Worm (Caenorhabditis elegans) whole organism, L1 larva: ENCODE data around the gene cnc-9.
A peak's percentile ranks its signal among the peaks of the same experiment; 100 is the strongest.

ENCODE experiments used
- C16A3.4 ChIP-seq: fragments of 150-350 bp; optimal IDR thresholded peaks from 2 replicates; lab custom pipeline; 2014; ENCODE audit warnings: missing biosample characterization, missing genetic modification characterization
- F16B12.6 ChIP-seq: fragments of 150-350 bp; optimal IDR thresholded peaks from 2 replicates; lab custom pipeline; 2014; ENCODE audit warnings: missing biosample characterization, missing genetic modification characterization
- aly-2 ChIP-seq: fragments of 150-350 bp; optimal IDR thresholded peaks from 2 replicates; lab custom pipeline; 2014; ENCODE audit warnings: missing biosample characterization, missing genetic modification characterization
- blmp-1 ChIP-seq: fragments of 150-350 bp; optimal IDR thresholded peaks from 2 replicates; lab custom pipeline; 2014; ENCODE audit warnings: missing biosample characterization, missing genetic modification characterization
- ceh-82 ChIP-seq, 3 experiments: fragments of 150-350 bp in 1 of 3; sonication (generic microtip) in 2 of 3; optimal IDR thresholded peaks; 2 replicates each; lab custom pipeline; 2014 to 2017; ENCODE audit warnings: missing biosample characterization in 3 of 3, missing genetic modification characterization in 3 of 3
- ces-1 ChIP-seq: fragments of 150-350 bp; optimal IDR thresholded peaks from 2 replicates; lab custom pipeline; 2014; ENCODE audit warnings: missing biosample characterization, missing genetic modification reagents, missing genetic modification characterization
- dsc-1 ChIP-seq: sonication (generic microtip); optimal IDR thresholded peaks from 2 replicates; lab custom pipeline; 2016; ENCODE audit warnings: mild to moderate bottlenecking, missing genetic modification characterization, missing compliant biosample characterization
- efl-1 ChIP-seq, 4 experiments: fragments of 150-350 bp; optimal IDR thresholded peaks in 3 of 4; peaks in 1 of 4; 1 replicate in 1 of 4; 2 replicates in 3 of 4; lab custom pipeline; 2014; ENCODE audit warnings: missing biosample characterization in 2 of 4, missing genetic modification characterization in 2 of 4, missing genetic modification reagents in 2 of 4
- egl-27 ChIP-seq, 2 experiments: fragments of 150-350 bp in 1 of 2; sonication (generic microtip); optimal IDR thresholded peaks; 3 replicates each; lab custom pipeline; 2017 to 2018; ENCODE audit warnings: missing biosample characterization in 2 of 2, missing genetic modification characterization in 2 of 2, missing genetic modification reagents in 2 of 2
- elt-2 ChIP-seq: sonication (generic microtip); optimal IDR thresholded peaks from 2 replicates; lab custom pipeline; 2016; ENCODE audit warnings: missing genetic modification characterization, mild to moderate bottlenecking, inconsistent platforms, missing compliant biosample characterization, missing genetic modification reagents
- fkh-10 ChIP-seq: sonication (generic microtip); optimal IDR thresholded peaks from 2 replicates; lab custom pipeline; 2017; ENCODE audit warnings: missing biosample characterization, missing genetic modification reagents, missing genetic modification characterization
- fkh-8 ChIP-seq: sonication (generic microtip); optimal IDR thresholded peaks from 2 replicates; lab custom pipeline; 2016; ENCODE audit warnings: mild to moderate bottlenecking, missing genetic modification characterization, missing compliant biosample characterization
- fos-1 ChIP-seq: fragments of 150-350 bp; optimal IDR thresholded peaks from 2 replicates; lab custom pipeline; 2014; ENCODE audit warnings: missing biosample characterization, missing genetic modification characterization
- grh-1 ChIP-seq: fragments of 200-800 bp; sonication (Bioruptor generic); IDR thresholded peaks from 2 replicates; pipeline ENCODE4 v1.3.6; 2022; ENCODE audit warnings: missing genetic modification reagents, missing genetic modification characterization, missing compliant biosample characterization
- hlh-4 ChIP-seq: sonication (generic microtip); optimal IDR thresholded peaks from 2 replicates; lab custom pipeline; 2016; ENCODE audit warnings: mild to moderate bottlenecking, missing genetic modification characterization, missing compliant biosample characterization
- irx-1 ChIP-seq: sonication (generic microtip); optimal IDR thresholded peaks from 2 replicates; lab custom pipeline; 2016; ENCODE audit warnings: missing genetic modification characterization, missing compliant biosample characterization
- jun-1 ChIP-seq: fragments of 150-350 bp; optimal IDR thresholded peaks from 2 replicates; lab custom pipeline; 2014; ENCODE audit warnings: missing biosample characterization, missing genetic modification reagents, missing genetic modification characterization
- lin-14 ChIP-seq: fragments of 200-800 bp; sonication (Bioruptor generic); optimal IDR thresholded peaks from 2 replicates; lab custom pipeline; 2018; ENCODE audit warnings: mild to moderate bottlenecking, missing genetic modification characterization, moderate library complexity, missing compliant biosample characterization
- lin-15B ChIP-seq: fragments of 150-350 bp; sonication (generic microtip); optimal IDR thresholded peaks from 3 replicates; lab custom pipeline; 2014; ENCODE audit warnings: missing biosample characterization, missing genetic modification characterization
- lin-35 ChIP-seq, 2 experiments: fragments of 150-350 bp; optimal IDR thresholded peaks; 2 replicates each; lab custom pipeline; 2014; ENCODE audit warnings: missing biosample characterization in 2 of 2, missing genetic modification characterization in 2 of 2, missing genetic modification reagents in 2 of 2
- lin-39 ChIP-seq: fragments of 150-350 bp; optimal IDR thresholded peaks from 2 replicates; lab custom pipeline; 2014; ENCODE audit warnings: missing biosample characterization, missing genetic modification reagents, missing genetic modification characterization
- lsy-2 ChIP-seq, 2 experiments: fragments of 150-350 bp; optimal IDR thresholded peaks; 2 replicates each; lab custom pipeline; 2014; ENCODE audit warnings: missing biosample characterization in 2 of 2, missing genetic modification characterization in 2 of 2
- mdl-1 ChIP-seq, 2 experiments: fragments of 150-350 bp; optimal IDR thresholded peaks; 2 replicates each; lab custom pipeline; 2014 to 2017; ENCODE audit warnings: missing biosample characterization in 2 of 2, missing genetic modification characterization in 2 of 2, inconsistent platforms in 1 of 2
- mef-2 ChIP-seq: fragments of 150-350 bp; optimal IDR thresholded peaks from 2 replicates; lab custom pipeline; 2014; ENCODE audit warnings: missing biosample characterization, missing genetic modification characterization
- nhr-11 ChIP-seq: fragments of 150-350 bp; optimal IDR thresholded peaks from 2 replicates; lab custom pipeline; 2014; ENCODE audit warnings: missing biosample characterization, missing genetic modification characterization
- nhr-19 ChIP-seq: fragments of 200-800 bp; sonication (Bioruptor generic); conservative IDR thresholded peaks from 2 replicates; pipeline ENCODE4 v1.3.6; 2022; ENCODE audit warnings: missing genetic modification characterization, missing compliant biosample characterization
- nhr-20 ChIP-seq: sonication (generic microtip); optimal IDR thresholded peaks from 2 replicates; lab custom pipeline; 2016; ENCODE audit warnings: mild to moderate bottlenecking, missing genetic modification characterization, missing compliant biosample characterization
- nhr-237 ChIP-seq: fragments of 150-350 bp; optimal IDR thresholded peaks from 2 replicates; lab custom pipeline; 2014; ENCODE audit warnings: missing biosample characterization, missing genetic modification characterization
- nhr-28 ChIP-seq: fragments of 150-350 bp; optimal IDR thresholded peaks from 2 replicates; lab custom pipeline; 2014; ENCODE audit warnings: missing biosample characterization, missing genetic modification characterization
- nhr-47 ChIP-seq: sonication (generic microtip); optimal IDR thresholded peaks from 2 replicates; lab custom pipeline; 2016; ENCODE audit warnings: mild to moderate bottlenecking, missing genetic modification characterization, moderate library complexity, missing compliant biosample characterization
- nhr-71 ChIP-seq: sonication (generic microtip); optimal IDR thresholded peaks from 2 replicates; lab custom pipeline; 2016; ENCODE audit warnings: mild to moderate bottlenecking, missing genetic modification characterization, moderate library complexity, missing compliant biosample characterization
- nhr-76 ChIP-seq: sonication (generic microtip); optimal IDR thresholded peaks from 2 replicates; lab custom pipeline; 2017; ENCODE audit warnings: missing biosample characterization, missing genetic modification characterization
- nhr-85 ChIP-seq: sonication (generic microtip); peaks from one replicate; lab custom pipeline; 2016; ENCODE audit warnings: missing genetic modification characterization, inconsistent platforms, missing compliant biosample characterization
- nhr-90 ChIP-seq: sonication (generic microtip); optimal IDR thresholded peaks from 2 replicates; lab custom pipeline; 2016; ENCODE audit warnings: mild to moderate bottlenecking, missing genetic modification characterization, missing compliant biosample characterization; ENCODE audit not compliant: poor library complexity
- pag-3 ChIP-seq: sonication (generic microtip); optimal IDR thresholded peaks from 2 replicates; lab custom pipeline; 2017; ENCODE audit warnings: missing genetic modification characterization, mild to moderate bottlenecking, missing compliant biosample characterization, antibody characterized with exemption, borderline replicate concordance; ENCODE audit not compliant: insufficient read depth
- pax-3 ChIP-seq: fragments of 200-800 bp; sonication (Bioruptor generic); optimal IDR thresholded peaks from 2 replicates; lab custom pipeline; 2018; ENCODE audit warnings: mild to moderate bottlenecking, missing genetic modification characterization, moderate library complexity, missing compliant biosample characterization
- rnt-1 ChIP-seq: sonication (generic microtip); optimal IDR thresholded peaks from 2 replicates; lab custom pipeline; 2016; ENCODE audit warnings: mild to moderate bottlenecking, missing genetic modification characterization, moderate library complexity, missing compliant biosample characterization
- skn-1 ChIP-seq: fragments of 150-350 bp; optimal IDR thresholded peaks from 2 replicates; lab custom pipeline; 2014; ENCODE audit warnings: missing biosample characterization, missing genetic modification characterization
- snpc-4 ChIP-seq: fragments of 150-350 bp; optimal IDR thresholded peaks from 2 replicates; lab custom pipeline; 2014; ENCODE audit warnings: missing biosample characterization, missing genetic modification characterization
- snu-23 ChIP-seq: sonication (generic microtip); optimal IDR thresholded peaks from 2 replicates; lab custom pipeline; 2016; ENCODE audit warnings: missing genetic modification characterization, missing compliant biosample characterization
- sox-4 ChIP-seq: sonication (generic microtip); optimal IDR thresholded peaks from 2 replicates; lab custom pipeline; 2016; ENCODE audit warnings: missing genetic modification characterization, missing compliant biosample characterization
- swsn-7 ChIP-seq: sonication (generic microtip); optimal IDR thresholded peaks from 2 replicates; lab custom pipeline; 2016; ENCODE audit warnings: missing genetic modification characterization, missing compliant biosample characterization
- unc-130 ChIP-seq: fragments of 150-350 bp; optimal IDR thresholded peaks from 2 replicates; lab custom pipeline; 2017; ENCODE audit warnings: missing biosample characterization, missing genetic modification characterization, inconsistent platforms
- unc-86 ChIP-seq: sonication (generic microtip); optimal IDR thresholded peaks from 2 replicates; lab custom pipeline; 2016; ENCODE audit warnings: missing genetic modification characterization, missing compliant biosample characterization
- vab-15 ChIP-seq: sonication (generic microtip); optimal IDR thresholded peaks from 2 replicates; lab custom pipeline; 2017; ENCODE audit warnings: missing genotype, mild to moderate bottlenecking, missing genetic modification characterization, missing compliant biosample characterization
- xbp-1 ChIP-seq: sonication (generic microtip); optimal IDR thresholded peaks from 2 replicates; lab custom pipeline; 2016; ENCODE audit warnings: missing genetic modification characterization, missing compliant biosample characterization
- zag-1 ChIP-seq: fragments of 150-350 bp; optimal IDR thresholded peaks from 2 replicates; lab custom pipeline; 2014; ENCODE audit warnings: missing biosample characterization, missing genetic modification characterization

Gene cnc-9

DNA sequence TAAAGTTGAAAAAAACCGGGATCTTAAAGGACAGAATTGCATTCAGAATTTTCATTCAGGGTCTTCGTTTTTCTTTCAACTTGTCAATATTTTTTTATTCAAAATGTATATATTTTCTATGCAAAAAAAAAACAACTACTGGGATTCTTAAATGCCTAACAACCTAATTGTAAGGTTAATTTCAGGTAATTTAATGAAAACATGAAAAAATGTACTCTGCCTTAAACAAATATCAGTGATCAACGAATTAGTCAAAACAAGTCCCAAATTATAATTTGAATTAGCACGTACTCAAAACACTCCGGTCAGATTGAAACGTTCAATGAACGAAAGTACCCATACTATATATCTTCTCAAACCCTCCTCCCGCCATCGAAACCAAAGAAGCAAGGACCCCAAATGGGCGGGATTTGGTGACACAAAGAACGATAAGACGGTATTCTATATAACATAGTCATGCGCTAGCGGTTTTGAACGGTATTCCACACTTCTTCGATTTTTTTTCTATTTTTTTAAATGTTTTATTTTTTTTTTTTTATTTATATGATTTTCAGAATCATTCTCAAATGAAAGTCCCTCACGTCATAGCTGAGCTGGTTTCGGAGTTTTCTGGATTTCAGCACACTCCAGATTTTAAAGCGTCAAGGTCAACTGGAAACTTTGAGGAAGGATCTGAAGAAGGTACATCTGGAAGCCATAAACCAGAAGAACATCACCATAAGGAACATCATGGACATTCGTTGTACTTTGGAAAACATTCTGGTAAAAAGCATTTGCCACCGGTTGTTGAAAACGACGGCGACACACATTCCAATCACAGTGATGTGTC, 35.6 kb upstream of the cnc-9 start, which contains the start of the genes ddo-2 and F25E5.8 (continued):
- TF ChIP-seq pax-3 (tag; lab: Kevin White, UChicago) (no peak), lsy-2 (tag; optimal IDR thresholded peaks at IDR 0.05; lab: Kevin White, UChicago) (no peak), aly-2 (no peak), pag-3 (tag; lab: Kevin White, UChicago) (no peak), blmp-1 (tag; lab: Kevin White, UChicago) (peak; percentile 83), jun-1 (tag; lab: Kevin White, UChicago) (no peak), fos-1 (tag; lab: Kevin White, UChicago) (no peak), mdl-1 (tag; optimal IDR thresholded peaks at IDR 0.05; lab: Kevin White, UChicago) (peak in 1 of 2 experiments; percentile 38), vab-15 (tag; lab: Kevin White, UChicago) (no peak), nhr-71 (tag; lab: Kevin White, UChicago) (no peak), unc-130 (tag; lab: Kevin White, UChicago) (peak; percentile 81), grh-1 (0 out of 2 replicates have a peak, but pooled peaks have one; percentile 7), egl-27 (tag; optimal IDR thresholded peaks at IDR 0.05; lab: Kevin White, UChicago) (no peak), nhr-237 (tag; lab: Kevin White, UChicago) (no peak), lin-15B (tag; lab: Kevin White, UChicago) (no peak), nhr-11 (tag; lab: Kevin White, UChicago) (no peak), xbp-1 (tag; lab: Kevin White, UChicago) (no peak), swsn-7 (tag; lab: Kevin White, UChicago) (no peak)

DNA sequence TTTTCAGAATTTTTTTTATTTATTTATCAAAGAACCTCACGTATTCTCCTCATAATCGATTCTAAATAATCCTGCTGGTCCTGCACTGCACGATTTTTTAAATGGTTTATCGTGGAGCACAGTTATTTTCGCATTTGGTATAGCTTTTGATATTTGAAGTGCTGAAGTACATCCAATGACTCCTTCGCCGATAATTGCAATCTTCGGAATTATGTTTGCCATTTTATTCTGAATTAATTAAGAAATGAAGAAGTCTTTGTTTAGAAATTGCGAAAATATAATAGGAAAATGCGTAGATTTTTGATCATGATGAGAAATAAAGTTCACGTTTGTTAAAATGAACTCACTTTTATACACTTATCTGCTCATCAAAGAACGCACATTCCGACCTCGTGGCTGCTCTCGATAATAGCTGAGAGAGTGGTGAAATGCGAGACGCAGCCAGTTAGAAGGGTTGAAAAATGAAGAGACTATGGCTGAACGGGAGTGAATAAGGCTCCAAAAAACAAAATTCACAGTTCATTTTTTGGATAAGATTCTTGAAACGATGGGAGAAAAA, 34.9 kb upstream of the cnc-9 start:
- peak; percentile 25 for TF ChIP-seq unc-86 (tag; lab: Kevin White, UChicago)
- TF ChIP-seq nhr-85 (tag; lab: Kevin White, UChicago) = no peak
- peak; percentile 13 for TF ChIP-seq C16A3.4 (tag; lab: Kevin White, UChicago)
- TF ChIP-seq lsy-2 (tag; optimal IDR thresholded peaks at IDR 0.05; lab: Kevin White, UChicago) = peak; percentile 55 to 58
- peak; percentile 39 for TF ChIP-seq skn-1 (tag; lab: Kevin White, UChicago)
- peak; percentile 79 for TF ChIP-seq snu-23 (GFP tag; lab: Kevin White, UChicago)
- TF ChIP-seq pax-3 (tag; lab: Kevin White, UChicago) = peak; percentile 29
- TF ChIP-seq nhr-90 (tag; lab: Kevin White, UChicago) = peak; percentile 29
- TF ChIP-seq ces-1 (GFP tag; lab: Kevin White, UChicago) = no peak
- peak; percentile 19 to 41 for TF ChIP-seq efl-1 (optimal IDR thresholded peaks at IDR 0.05; lab: Kevin White, UChicago)
- peak in 1 of 2 experiments; percentile 87 for TF ChIP-seq efl-1 (GFP tag; optimal IDR thresholded peaks at IDR 0.05 in 1 of 2; lab: Kevin White, UChicago)
- TF ChIP-seq snpc-4 = peak; percentile 21
- peak; percentile 33 for TF ChIP-seq fkh-10
- TF ChIP-seq mef-2 (tag; lab: Kevin White, UChicago) = peak; percentile 0
- TF ChIP-seq sox-4 = no peak
- peak in 1 of 2 experiments; percentile 89 for TF ChIP-seq mdl-1 (tag; optimal IDR thresholded peaks at IDR 0.05; lab: Kevin White, UChicago)
- peak; percentile 49 to 72 for TF ChIP-seq lin-35 (GFP tag; optimal IDR thresholded peaks at IDR 0.05; lab: Kevin White, UChicago)
- TF ChIP-seq lin-39 (tag; lab: Kevin White, UChicago) = peak; percentile 1
- TF ChIP-seq nhr-20 = peak; percentile 78
- TF ChIP-seq nhr-71 (tag; lab: Kevin White, UChicago) = peak; percentile 92
- peak; percentile 58 for TF ChIP-seq elt-2 (tag; lab: Kevin White, UChicago)
- no peak for TF ChIP-seq zag-1 (tag; lab: Kevin White, UChicago)
- no peak for TF ChIP-seq nhr-76 (tag; lab: Kevin White, UChicago)
- TF ChIP-seq lin-14 = peak; percentile 88
- peak; percentile 98 for TF ChIP-seq nhr-19 (GFP tag; lab: Robert Waterston, UW)
- no peak for TF ChIP-seq nhr-28 (tag; lab: Kevin White, UChicago)
- TF ChIP-seq irx-1 = no peak
- TF ChIP-seq lin-15B (tag; lab: Kevin White, UChicago) = no peak
- TF ChIP-seq dsc-1 (tag; lab: Kevin White, UChicago) = peak; percentile 47
- TF ChIP-seq F16B12.6 (tag; lab: Kevin White, UChicago) = no peak
- TF ChIP-seq blmp-1 (tag; lab: Kevin White, UChicago) = peak; percentile 5
- TF ChIP-seq nhr-47 (tag; lab: Kevin White, UChicago) = peak; percentile 55
- TF ChIP-seq xbp-1 (tag; lab: Kevin White, UChicago) = peak; percentile 32
- TF ChIP-seq ceh-82 (tag; optimal IDR thresholded peaks at IDR 0.05; lab: Kevin White, UChicago) = peak; percentile 25 to 32 (median 28)
- peak; percentile 73 for TF ChIP-seq fkh-8 (tag; lab: Kevin White, UChicago)
- TF ChIP-seq rnt-1 (tag; lab: Kevin White, UChicago) = peak; percentile 56
- no peak for TF ChIP-seq hlh-4 (tag; lab: Kevin White, UChicago)
